Fruit fly (Drosophila melanogaster) whole organism, adult: ENCODE data around the gene beta-Man.

Experiments used
- CG11617 ChIP-seq: fragments of 200-800 bp; sonication (Bioruptor generic); optimal IDR thresholded peaks from 2 replicates; lab custom pipeline; 2017; ENCODE audit warnings: mild to moderate bottlenecking, missing biosample characterization, missing genetic modification reagents, missing genetic modification characterization
- CG5204 ChIP-seq: fragments of 200-800 bp; sonication (Bioruptor generic); optimal IDR thresholded peaks from 2 replicates; lab custom pipeline; 2016; ENCODE audit warnings: missing biosample characterization, missing genetic modification characterization
- Clk ChIP-seq: fragments of 200-800 bp; sonication (Bioruptor generic); optimal IDR thresholded peaks from 2 replicates; lab custom pipeline; 2017; ENCODE audit warnings: missing biosample characterization, missing genetic modification characterization
- Crg-1 ChIP-seq: fragments of 200-800 bp; sonication (Bioruptor generic); optimal IDR thresholded peaks from 2 replicates; lab custom pipeline; 2016; ENCODE audit warnings: missing biosample characterization, missing genetic modification characterization
- Mnt ChIP-seq: fragments of 200-800 bp; sonication (Bioruptor generic); optimal IDR thresholded peaks from 2 replicates; lab custom pipeline; 2016; ENCODE audit warnings: missing biosample characterization, mild to moderate bottlenecking, missing genetic modification characterization
- toe ChIP-seq: fragments of 200-800 bp; sonication (Bioruptor generic); optimal IDR thresholded peaks from 2 replicates; lab custom pipeline; 2016; ENCODE audit warnings: missing biosample characterization, missing genetic modification characterization

dm6 chr3R:4174975-4175374 lies 22.0 kb upstream of the beta-Man start:
- TF ChIP-seq CG11617 (GFP tag; lab: Kevin White, UChicago): no peak
- no peak for TF ChIP-seq toe (GFP tag; lab: Kevin White, UChicago)
- no peak for TF ChIP-seq CG5204
- TF ChIP-seq Mnt (GFP tag; lab: Kevin White, UChicago): no peak
- no peak for TF ChIP-seq Crg-1
- TF ChIP-seq Clk (GFP tag; lab: Kevin White, UChicago): no peak
